Fruit fly (Drosophila melanogaster) whole organism, embryonic: ENCODE measurements around the gene sr.

Experiments
- Atf-2 ChIP-seq: fragments of 200-800 bp; sonication (Bioruptor generic); optimal IDR thresholded peaks from 2 replicates; lab custom pipeline; 2016; ENCODE audit warnings: missing biosample characterization, missing genetic modification characterization
- CG10209 ChIP-seq: fragments of 200-800 bp; sonication (Bioruptor generic); optimal IDR thresholded peaks from 3 replicates; lab custom pipeline; 2017; ENCODE audit warnings: missing biosample characterization, mild to moderate bottlenecking, missing genetic modification characterization, missing genetic modification reagents
- CG10274 ChIP-seq: fragments of 200-800 bp; sonication (Bioruptor generic); optimal IDR thresholded peaks from 3 replicates; lab custom pipeline; 2017; ENCODE audit warnings: missing biosample characterization, mild to moderate bottlenecking, missing genetic modification characterization
- CG10321 ChIP-seq: fragments of 200-800 bp; sonication (Bioruptor generic); IDR thresholded peaks from 2 replicates; pipeline ENCODE4 v1.3.6; 2022; ENCODE audit warnings: missing biosample characterization, missing genetic modification characterization
- CG10366 ChIP-seq: fragments of 200-800 bp; sonication (Bioruptor generic); IDR thresholded peaks from 2 replicates; pipeline ENCODE4 v1.3.6; 2022; ENCODE audit warnings: missing biosample characterization, missing genetic modification characterization
- CG10543 ChIP-seq: fragments of 200-800 bp; sonication (Bioruptor generic); optimal IDR thresholded peaks from 3 replicates; lab custom pipeline; 2017; ENCODE audit warnings: missing biosample characterization, mild to moderate bottlenecking, missing genetic modification characterization, moderate library complexity
- CG12744 ChIP-seq: fragments of 200-800 bp; sonication (Bioruptor generic); optimal IDR thresholded peaks from 2 replicates; lab custom pipeline; 2016; ENCODE audit warnings: missing biosample characterization, missing genetic modification characterization
- CG12769 ChIP-seq: fragments of 200-800 bp; sonication (Bioruptor generic); optimal IDR thresholded peaks from 2 replicates; lab custom pipeline; 2019; ENCODE audit warnings: missing biosample characterization, mild to moderate bottlenecking, missing genetic modification characterization, moderate library complexity
- CG14667 ChIP-seq: fragments of 200-800 bp; sonication (Bioruptor generic); IDR thresholded peaks from 2 replicates; pipeline ENCODE4 v1.3.6; 2022; ENCODE audit warnings: missing biosample characterization, missing genetic modification characterization
- CG15011 ChIP-seq: fragments of 200-800 bp; sonication (Bioruptor generic); optimal IDR thresholded peaks from 3 replicates; lab custom pipeline; 2018; ENCODE audit warnings: missing biosample characterization, mild to moderate bottlenecking, missing genetic modification characterization
- CG2199 ChIP-seq: fragments of 200-800 bp; sonication (Bioruptor generic); IDR thresholded peaks from 3 replicates; pipeline ENCODE4 v1.3.6; 2022; ENCODE audit warnings: missing biosample characterization, missing genetic modification characterization
- CG4328 ChIP-seq: fragments of 200-800 bp; sonication (Bioruptor generic); optimal IDR thresholded peaks from 3 replicates; lab custom pipeline; 2017; ENCODE audit warnings: missing biosample characterization, missing genetic modification reagents, missing genetic modification characterization
- CG6765 ChIP-seq: fragments of 200-800 bp; sonication (Bioruptor generic); optimal IDR thresholded peaks from 3 replicates; lab custom pipeline; 2017; ENCODE audit warnings: missing biosample characterization, mild to moderate bottlenecking, missing genetic modification characterization
- CG8290 ChIP-seq, 3 experiments: fragments of 200-800 bp; sonication (Bioruptor generic); optimal IDR thresholded peaks; 2 replicates each; lab custom pipeline; 2016 to 2019; ENCODE audit warnings: missing biosample characterization in 3 of 3, missing genetic modification characterization in 3 of 3, mild to moderate bottlenecking in 2 of 3, moderate library complexity in 1 of 3
- CG8359 ChIP-seq: fragments of 200-800 bp; sonication (Bioruptor generic); optimal IDR thresholded peaks from 2 replicates; lab custom pipeline; 2017; ENCODE audit warnings: missing biosample characterization, mild to moderate bottlenecking, missing genetic modification characterization, borderline replicate concordance
- CG8765 ChIP-seq: fragments of 200-800 bp; sonication (Bioruptor generic); IDR thresholded peaks from 2 replicates; pipeline ENCODE4 v1.3.6; 2022; ENCODE audit warnings: missing biosample characterization, missing genetic modification characterization
- CG9876 ChIP-seq: fragments of 200-800 bp; sonication (Bioruptor generic); optimal IDR thresholded peaks from 2 replicates; lab custom pipeline; 2016; ENCODE audit warnings: missing biosample characterization, missing genetic modification characterization
- CG9932 ChIP-seq: fragments of 200-800 bp; sonication (Bioruptor generic); IDR thresholded peaks from 2 replicates; pipeline ENCODE4 v1.3.6; 2022; ENCODE audit warnings: missing biosample characterization, missing genetic modification characterization
- CrebB ChIP-seq: fragments of 200-800 bp; sonication (Bioruptor generic); optimal IDR thresholded peaks from 3 replicates; lab custom pipeline; 2018; ENCODE audit warnings: missing biosample characterization, mild to moderate bottlenecking, missing genetic modification characterization
- Dbx ChIP-seq: fragments of 200-800 bp; sonication (Bioruptor generic); IDR thresholded peaks from 3 replicates; pipeline ENCODE4 v1.3.6; 2022; ENCODE audit warnings: missing biosample characterization, missing genetic modification characterization
- Doc2 ChIP-seq: fragments of 200-800 bp; sonication (Bioruptor generic); IDR thresholded peaks from 2 replicates; pipeline ENCODE4 v1.3.6; 2022; ENCODE audit warnings: missing biosample characterization, missing genetic modification characterization
- Elba2 ChIP-seq: fragments of 200-800 bp; sonication (Bioruptor generic); optimal IDR thresholded peaks from 3 replicates; lab custom pipeline; 2016; ENCODE audit warnings: missing biosample characterization, missing genetic modification characterization
- Gug ChIP-seq: fragments of 200-800 bp; sonication (Bioruptor generic); IDR thresholded peaks from 4 replicates; pipeline ENCODE4 v1.3.6; 2022; ENCODE audit warnings: missing biosample characterization, missing genetic modification characterization
- HLH3B ChIP-seq: fragments of 200-800 bp; sonication (Bioruptor generic); IDR thresholded peaks from 2 replicates; pipeline ENCODE4 v1.3.6; 2022; ENCODE audit warnings: missing biosample characterization, missing genetic modification characterization
- HmgD ChIP-seq: fragments of 200-800 bp; sonication (Bioruptor generic); optimal IDR thresholded peaks from 3 replicates; lab custom pipeline; 2016; ENCODE audit warnings: missing biosample characterization, missing genetic modification characterization
- Hmr ChIP-seq: fragments of 200-800 bp; sonication (Bioruptor generic); optimal IDR thresholded peaks from 3 replicates; lab custom pipeline; 2017; ENCODE audit warnings: mild to moderate bottlenecking, missing biosample characterization, missing genetic modification reagents, missing genetic modification characterization
- Myb ChIP-seq: fragments of 200-800 bp; sonication (Bioruptor generic); optimal IDR thresholded peaks from 2 replicates; lab custom pipeline; 2016; ENCODE audit warnings: missing biosample characterization, missing genetic modification characterization
- Nf-YB ChIP-seq: fragments of 200-800 bp; sonication (Bioruptor generic); optimal IDR thresholded peaks from 3 replicates; lab custom pipeline; 2019; ENCODE audit warnings: missing biosample characterization, mild to moderate bottlenecking, missing genetic modification characterization, moderate library complexity
- Nf-YC ChIP-seq: fragments of 200-800 bp; optimal IDR thresholded peaks from 3 replicates; lab custom pipeline; 2019; ENCODE audit warnings: missing biosample characterization, mild to moderate bottlenecking, missing genetic modification characterization, moderate library complexity
- Pdp1 ChIP-seq, 2 experiments: fragments of 200-800 bp; sonication (Bioruptor generic); optimal IDR thresholded peaks; 3 replicates each; lab custom pipeline; 2016; ENCODE audit warnings: missing biosample characterization in 2 of 2, missing genetic modification characterization in 2 of 2, mild to moderate bottlenecking in 1 of 2, moderate library complexity in 1 of 2
- bigmax ChIP-seq: fragments of 200-800 bp; sonication (Bioruptor generic); optimal IDR thresholded peaks from 2 replicates; lab custom pipeline; 2018; ENCODE audit warnings: missing biosample characterization, mild to moderate bottlenecking, missing genetic modification characterization
- bsh ChIP-seq, 2 experiments: fragments of 200-800 bp; sonication (Bioruptor generic); optimal IDR thresholded peaks; 2 replicates each; lab custom pipeline; 2017 to 2018; ENCODE audit warnings: mild to moderate bottlenecking in 2 of 2, missing biosample characterization in 2 of 2, missing genetic modification characterization in 2 of 2, moderate library complexity in 1 of 2
- chinmo ChIP-seq: fragments of 200-800 bp; sonication (Bioruptor generic); IDR thresholded peaks from 4 replicates; pipeline ENCODE4 v1.3.6; 2022; ENCODE audit warnings: missing biosample characterization, missing genetic modification characterization; ENCODE audit not compliant: partially characterized antibody
- crol ChIP-seq: fragments of 200-800 bp; sonication (Bioruptor generic); IDR thresholded peaks from 2 replicates; pipeline ENCODE4 v1.3.6; 2022; ENCODE audit warnings: missing biosample characterization, missing genetic modification characterization
- dpn ChIP-seq, 2 experiments: fragments of 200-800 bp; sonication (Bioruptor generic); optimal IDR thresholded peaks; 3 replicates each; lab custom pipeline; 2016; ENCODE audit warnings: missing biosample characterization in 2 of 2, missing genetic modification characterization in 2 of 2
- ewg ChIP-seq: fragments of 200-800 bp; sonication (Bioruptor generic); optimal IDR thresholded peaks from 3 replicates; lab custom pipeline; 2017; ENCODE audit warnings: mild to moderate bottlenecking, missing biosample characterization, missing genetic modification reagents, missing genetic modification characterization
- fd102C ChIP-seq: fragments of 200-800 bp; sonication (Bioruptor generic); optimal IDR thresholded peaks from 2 replicates; lab custom pipeline; 2018; ENCODE audit warnings: missing biosample characterization, mild to moderate bottlenecking, missing genetic modification characterization, moderate library complexity
- gfzf ChIP-seq: fragments of 200-800 bp; sonication (Bioruptor generic); optimal IDR thresholded peaks from 2 replicates; lab custom pipeline; 2016; ENCODE audit warnings: missing biosample characterization, mild to moderate bottlenecking, missing genetic modification characterization, moderate library complexity
- ken ChIP-seq: fragments of 200-800 bp; sonication (Bioruptor generic); IDR thresholded peaks from 3 replicates; pipeline ENCODE4 v1.3.6; 2022; ENCODE audit warnings: missing biosample characterization, missing genetic modification characterization
- mam ChIP-seq: fragments of 200-800 bp; sonication (Bioruptor generic); optimal IDR thresholded peaks from 3 replicates; lab custom pipeline; 2016; ENCODE audit warnings: missing biosample characterization, missing genetic modification characterization
- nau ChIP-seq: fragments of 200-800 bp; sonication (Bioruptor generic); optimal IDR thresholded peaks from 3 replicates; lab custom pipeline; 2017; ENCODE audit warnings: missing biosample characterization, mild to moderate bottlenecking, missing genetic modification characterization, missing genetic modification reagents
- sc ChIP-seq, 3 experiments: fragments of >200 bp in 2 of 3; fragments of 200-800 bp in 1 of 3; sonication (Bioruptor generic) in 1 of 3; optimal IDR thresholded peaks; 2 replicates in 2 of 3; 3 replicates in 1 of 3; lab custom pipeline; 2017; ENCODE audit warnings: mild to moderate bottlenecking in 1 of 3, missing biosample characterization in 1 of 3, missing genetic modification characterization in 1 of 3, missing genetic modification reagents in 1 of 3
- schlank ChIP-seq: fragments of 200-800 bp; sonication (Bioruptor generic); optimal IDR thresholded peaks from 2 replicates; lab custom pipeline; 2018; ENCODE audit warnings: missing biosample characterization, mild to moderate bottlenecking, missing genetic modification characterization
- scrt ChIP-seq: fragments of 200-800 bp; sonication (Bioruptor generic); optimal IDR thresholded peaks from 2 replicates; lab custom pipeline; 2018; ENCODE audit warnings: missing biosample characterization, mild to moderate bottlenecking, missing genetic modification characterization, moderate library complexity
- sd ChIP-seq: fragments of 200-800 bp; sonication (Bioruptor generic); optimal IDR thresholded peaks from 3 replicates; lab custom pipeline; 2018; ENCODE audit warnings: missing biosample characterization, mild to moderate bottlenecking, missing genetic modification characterization, moderate library complexity
- sens-2 ChIP-seq: fragments of 200-800 bp; sonication (Bioruptor generic); IDR thresholded peaks from 2 replicates; pipeline ENCODE4 v1.3.6; 2022; ENCODE audit warnings: missing biosample characterization, missing genetic modification characterization
- seq ChIP-seq: fragments of 200-800 bp; sonication (Bioruptor generic); IDR thresholded peaks from 2 replicates; pipeline ENCODE4 v1.3.6; 2022; ENCODE audit warnings: missing biosample characterization, missing genetic modification characterization
- sr ChIP-seq: fragments of 200-800 bp; sonication (Bioruptor generic); IDR thresholded peaks from 3 replicates; pipeline ENCODE4 v1.3.6; 2022; ENCODE audit warnings: missing biosample characterization, missing genetic modification characterization

The sr gene

DNA sequence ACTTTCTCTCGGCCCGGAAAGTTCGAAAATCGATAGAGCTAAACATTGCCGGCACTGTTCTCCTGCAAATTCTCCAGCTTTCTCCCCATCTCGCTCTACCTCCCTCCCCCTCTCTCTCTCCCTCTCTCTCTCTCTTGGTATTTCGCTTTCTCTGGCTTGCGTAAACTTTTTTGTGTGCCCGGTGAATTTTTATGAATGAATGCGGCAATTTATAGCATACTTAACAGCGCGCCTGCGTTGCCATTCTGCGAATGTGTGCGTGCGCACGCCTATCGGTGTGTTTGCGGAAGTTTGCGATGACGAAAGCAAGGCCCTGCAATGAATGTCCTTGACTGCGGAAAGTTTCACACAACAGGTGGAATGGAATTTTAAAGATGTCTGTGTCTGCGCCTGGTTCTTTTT is 21.1 kb downstream of the sr start (continued):
- TF ChIP-seq scrt (peak; percentile 97), Doc2 (GFP tag; lab: Robert Waterston, UW) (no peak), sc (optimal IDR thresholded peaks at IDR 0.05; lab: Kevin White, UChicago) (no peak), sc (GFP tag; optimal IDR thresholded peaks at IDR 0.05; lab: Kevin White, UChicago) (no peak), CG15011 (GFP tag; lab: Kevin White, UChicago) (no peak), CG12744 (GFP tag; lab: Kevin White, UChicago) (no peak), bigmax (GFP tag; lab: Kevin White, UChicago) (no peak), CG10366 (no peak), Dbx (no peak), Nf-YC (tag; lab: Kevin White, UChicago) (peak; percentile 29), Myb (GFP tag; lab: Kevin White, UChicago) (no peak), Atf-2 (GFP tag; lab: Kevin White, UChicago) (no peak), CG10321 (GFP tag; lab: Robert Waterston, UW) (0 out of 2 replicates have a peak, but pooled peaks have one; percentile 15), CG8359 (GFP tag; lab: Kevin White, UChicago) (no peak), HmgD (GFP tag; lab: Kevin White, UChicago) (no peak), HLH3B (GFP tag; lab: Robert Waterston, UW) (no peak), ewg (peak; percentile 98), Nf-YB (peak; percentile 27), Hmr (GFP tag; lab: Kevin White, UChicago) (no peak), CG9932 (GFP tag; lab: Robert Waterston, UW) (no peak), CG8290 (GFP tag; optimal IDR thresholded peaks at IDR 0.05; lab: Kevin White, UChicago) (no peak), CG8290 (tag; optimal IDR thresholded peaks at IDR 0.05; lab: Kevin White, UChicago) (no peak), CrebB (tag; lab: Kevin White, UChicago) (no peak)

- TF ChIP-seq sens-2 (GFP tag; lab: Robert Waterston, UW) (no peak), mam (GFP tag; lab: Kevin White, UChicago) (no peak), CG10543 (GFP tag; lab: Kevin White, UChicago) (peak; percentile 52), CG12769 (peak; percentile 4), CG6765 (GFP tag; lab: Kevin White, UChicago) (no peak), sd (tag; lab: Kevin White, UChicago) (peak; percentile 80), dpn (GFP tag; optimal IDR thresholded peaks at IDR 0.05; lab: Kevin White, UChicago) (no peak), Gug (no peak), Pdp1 (GFP tag; optimal IDR thresholded peaks at IDR 0.05; lab: Kevin White, UChicago) (peak in 1 of 2 experiments; percentile 51), Elba2 (GFP tag; lab: Kevin White, UChicago) (no peak), sr (no peak), CG14667 (GFP tag; lab: Robert Waterston, UW) (no peak), nau (peak; percentile 1), CG10209 (no peak), CG4328 (peak; percentile 53), crol (GFP tag; lab: Robert Waterston, UW) (0 out of 2 replicates have a peak, but pooled peaks have one; percentile 15), CG10274 (GFP tag; lab: Kevin White, UChicago) (no peak), fd102C (GFP tag; lab: Kevin White, UChicago) (no peak), gfzf (GFP tag; lab: Kevin White, UChicago) (no peak), seq (GFP tag; lab: Robert Waterston, UW) (no peak), schlank (no peak), chinmo (GFP tag; lab: Robert Waterston, UW) (0 out of 4 replicates have a peak, but pooled peaks have one; percentile 19), bsh (GFP tag; optimal IDR thresholded peaks at IDR 0.05; lab: Kevin White, UChicago) (no peak), CG8765 (GFP tag; lab: Robert Waterston, UW) (no peak), ken (no peak), CG2199 (GFP tag; lab: Robert Waterston, UW) (0 out of 3 replicates have a peak, but pooled peaks have one; percentile 64), CG9876 (GFP tag; lab: Kevin White, UChicago) (no peak)
These were observed 24.2 kb downstream of the sr start for dm6 chr3R:18114834-18115233.
